Worm (Caenorhabditis elegans): ENCODE results near the gene Y42A5A.5.
A peak's percentile ranks its signal among the peaks of the same experiment; 100 is the strongest.

Gene Y42A5A.5

DNA sequence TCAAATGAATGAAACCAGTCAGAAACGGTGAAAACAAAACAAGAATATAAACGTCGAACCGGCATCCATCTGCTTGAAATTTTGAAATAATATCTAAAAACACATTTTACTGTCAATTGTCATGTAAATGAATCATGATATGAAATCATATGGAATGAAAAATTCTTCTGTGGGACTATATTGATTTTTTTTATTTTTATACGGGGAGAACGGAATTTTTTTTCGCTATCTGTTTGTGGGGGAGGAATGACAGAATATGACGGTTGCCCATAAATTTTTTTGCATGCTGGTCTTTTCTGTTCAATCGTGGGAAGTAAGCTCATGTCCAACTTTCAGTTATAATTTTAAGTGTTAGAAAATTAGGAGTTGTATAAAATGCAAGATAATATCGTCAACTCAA is 35.1 kb upstream of the Y42A5A.5 start, which contains the start of gene C06H2.7:
Gene C06H2.7 (minus strand): TSS at position 101 of the 400 bp plus-strand sequence.
- no peak for TF ChIP-seq ref-1 (GFP tag; conservative IDR thresholded peaks at IDR 0.05)
- TF ChIP-seq ztf-29 (GFP tag; IDR thresholded peaks at IDR 0.05) = no peak
- TF ChIP-seq med-1 (GFP tag; optimal IDR thresholded peaks at IDR 0.05; ENCODE audit: insufficient read depth) = no peak
- TF ChIP-seq ztf-23 (GFP tag; IDR thresholded peaks at IDR 0.05) = no peak
- no peak for TF ChIP-seq klf-2 (GFP tag; conservative IDR thresholded peaks at IDR 0.05)
- no peak for TF ChIP-seq flt-1 (GFP tag; IDR thresholded peaks at IDR 0.05)
- TF ChIP-seq tab-1 (GFP tag; IDR thresholded peaks at IDR 0.05) = no peak
- no peak for TF ChIP-seq T22C8.4 (GFP tag; IDR thresholded peaks at IDR 0.05)
- TF ChIP-seq cog-1 (tag; optimal IDR thresholded peaks at IDR 0.05) = no peak

- TF ChIP-seq tab-1 (GFP tag; IDR thresholded peaks at IDR 0.05) = no peak
- no peak for TF ChIP-seq med-1 (GFP tag; optimal IDR thresholded peaks at IDR 0.05; ENCODE audit: insufficient read depth)
- no peak for TF ChIP-seq cog-1 (tag; optimal IDR thresholded peaks at IDR 0.05)
- no peak for TF ChIP-seq ref-1 (GFP tag; conservative IDR thresholded peaks at IDR 0.05)
- no peak for TF ChIP-seq ztf-23 (GFP tag; IDR thresholded peaks at IDR 0.05)
- TF ChIP-seq flt-1 (GFP tag; IDR thresholded peaks at IDR 0.05) = no peak
- TF ChIP-seq ztf-29 (GFP tag; IDR thresholded peaks at IDR 0.05) = no peak
- no peak for TF ChIP-seq T22C8.4 (GFP tag; IDR thresholded peaks at IDR 0.05)
- no peak for TF ChIP-seq klf-2 (GFP tag; conservative IDR thresholded peaks at IDR 0.05)
These were observed 31.6 kb upstream of the Y42A5A.5 start, which contains the start of gene folt-1 for ce11 chrV:11141179-11141578. Gene folt-1 (plus strand): TSS chrV:11141479.

DNA sequence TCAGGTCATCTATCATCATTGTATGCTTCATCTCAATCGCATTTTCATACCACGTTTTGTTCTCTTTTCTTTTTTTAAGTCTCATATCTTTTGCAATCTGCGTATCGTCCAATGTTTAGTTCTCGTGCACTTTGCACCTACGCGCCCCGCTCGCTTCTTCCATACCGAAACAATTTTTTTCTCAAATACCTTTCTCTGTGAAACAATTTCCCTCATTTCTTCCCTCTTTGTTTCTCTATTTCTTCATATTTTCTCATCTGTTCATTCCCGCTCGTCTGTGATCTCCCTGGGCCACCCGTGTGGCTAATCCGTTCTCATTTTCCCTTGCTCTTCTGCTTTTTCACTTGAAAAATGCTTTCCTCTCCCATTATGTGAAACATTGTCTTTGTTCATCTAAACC is 30.8 kb upstream of the Y42A5A.5 start:
- TF ChIP-seq ref-1 (GFP tag; conservative IDR thresholded peaks at IDR 0.05) = no peak
- TF ChIP-seq ztf-29 (GFP tag; IDR thresholded peaks at IDR 0.05) = no peak
- no peak for TF ChIP-seq klf-2 (GFP tag; conservative IDR thresholded peaks at IDR 0.05)
- TF ChIP-seq ztf-23 (GFP tag; IDR thresholded peaks at IDR 0.05) = no peak
- TF ChIP-seq T22C8.4 (GFP tag; IDR thresholded peaks at IDR 0.05) = no peak
- no peak for TF ChIP-seq cog-1 (tag; optimal IDR thresholded peaks at IDR 0.05)
- no peak for TF ChIP-seq flt-1 (GFP tag; IDR thresholded peaks at IDR 0.05)
- no peak for TF ChIP-seq tab-1 (GFP tag; IDR thresholded peaks at IDR 0.05)
- TF ChIP-seq med-1 (GFP tag; optimal IDR thresholded peaks at IDR 0.05; ENCODE audit: insufficient read depth) = no peak

ce11 chrV:11134296-11134695 is 24.7 kb upstream of the Y42A5A.5 start, which contains the start of gene glb-3:
Gene glb-3 (plus strand): TSS chrV:11134596.
- TF ChIP-seq ztf-23 (GFP tag; IDR thresholded peaks at IDR 0.05) = no peak
- TF ChIP-seq T22C8.4 (GFP tag; IDR thresholded peaks at IDR 0.05) = no peak
- TF ChIP-seq med-1 (GFP tag; optimal IDR thresholded peaks at IDR 0.05; ENCODE audit: insufficient read depth) = no peak
- TF ChIP-seq tab-1 (GFP tag; IDR thresholded peaks at IDR 0.05) = no peak
- TF ChIP-seq flt-1 (GFP tag; IDR thresholded peaks at IDR 0.05) = no peak
- TF ChIP-seq ztf-29 (GFP tag; IDR thresholded peaks at IDR 0.05) = no peak
- no peak for TF ChIP-seq ref-1 (GFP tag; conservative IDR thresholded peaks at IDR 0.05)
- TF ChIP-seq klf-2 (GFP tag; conservative IDR thresholded peaks at IDR 0.05) = no peak
- no peak for TF ChIP-seq cog-1 (tag; optimal IDR thresholded peaks at IDR 0.05)

DNA sequence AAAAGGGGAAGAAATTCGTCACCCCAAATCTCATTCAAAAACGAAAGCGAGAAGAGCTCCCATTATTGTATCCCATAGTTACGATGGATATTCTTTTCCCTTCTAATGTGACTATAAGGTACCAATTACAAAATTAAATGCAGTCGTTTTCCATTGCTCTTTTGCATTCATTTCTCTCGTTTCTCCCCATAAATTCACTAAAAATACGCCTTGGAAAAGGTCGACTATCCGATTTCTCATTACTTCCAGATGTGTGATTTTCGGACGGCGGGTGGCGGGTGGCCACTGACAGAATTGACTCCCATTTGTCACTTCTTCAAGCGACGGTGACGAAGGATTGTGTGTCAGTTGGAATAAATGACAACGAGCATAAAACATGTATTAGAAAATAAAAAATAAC is 24.0 kb upstream of the Y42A5A.5 start:
- TF ChIP-seq tab-1 (GFP tag; IDR thresholded peaks at IDR 0.05) = no peak
- no peak for TF ChIP-seq T22C8.4 (GFP tag; IDR thresholded peaks at IDR 0.05)
- no peak for TF ChIP-seq klf-2 (GFP tag; conservative IDR thresholded peaks at IDR 0.05)
- TF ChIP-seq ref-1 (GFP tag; conservative IDR thresholded peaks at IDR 0.05) = no peak
- no peak for TF ChIP-seq med-1 (GFP tag; optimal IDR thresholded peaks at IDR 0.05; ENCODE audit: insufficient read depth)
- TF ChIP-seq cog-1 (tag; optimal IDR thresholded peaks at IDR 0.05) = no peak
- no peak for TF ChIP-seq flt-1 (GFP tag; IDR thresholded peaks at IDR 0.05)
- no peak for TF ChIP-seq ztf-29 (GFP tag; IDR thresholded peaks at IDR 0.05)
- TF ChIP-seq ztf-23 (GFP tag; IDR thresholded peaks at IDR 0.05) = no peak

DNA sequence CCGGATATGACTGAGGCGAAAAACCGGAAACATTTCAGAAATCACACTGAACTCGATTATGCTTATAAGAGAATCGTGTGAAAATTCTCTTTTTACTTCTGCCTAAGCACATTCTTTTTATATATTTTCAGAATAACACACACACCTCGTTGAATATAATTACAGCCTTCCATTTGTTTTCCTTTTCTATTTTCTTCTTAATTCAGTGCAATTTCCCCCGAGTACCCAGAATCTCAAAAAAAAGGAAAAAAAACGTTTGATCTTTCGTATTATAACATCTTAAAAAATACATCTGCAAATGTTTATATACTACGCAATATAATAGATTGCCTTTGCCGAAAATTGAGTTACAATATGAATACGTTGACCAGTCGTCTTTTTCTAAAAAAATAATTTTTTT is 22.3 kb upstream of the Y42A5A.5 start:
- TF ChIP-seq T22C8.4 (GFP tag; IDR thresholded peaks at IDR 0.05) (no peak), ztf-29 (GFP tag; IDR thresholded peaks at IDR 0.05) (no peak), ref-1 (GFP tag; conservative IDR thresholded peaks at IDR 0.05) (no peak), cog-1 (tag; optimal IDR thresholded peaks at IDR 0.05) (no peak), klf-2 (GFP tag; conservative IDR thresholded peaks at IDR 0.05) (no peak), flt-1 (GFP tag; IDR thresholded peaks at IDR 0.05) (no peak), tab-1 (GFP tag; IDR thresholded peaks at IDR 0.05) (no peak), med-1 (GFP tag; optimal IDR thresholded peaks at IDR 0.05; ENCODE audit: insufficient read depth) (no peak), ztf-23 (GFP tag; IDR thresholded peaks at IDR 0.05) (no peak)

DNA sequence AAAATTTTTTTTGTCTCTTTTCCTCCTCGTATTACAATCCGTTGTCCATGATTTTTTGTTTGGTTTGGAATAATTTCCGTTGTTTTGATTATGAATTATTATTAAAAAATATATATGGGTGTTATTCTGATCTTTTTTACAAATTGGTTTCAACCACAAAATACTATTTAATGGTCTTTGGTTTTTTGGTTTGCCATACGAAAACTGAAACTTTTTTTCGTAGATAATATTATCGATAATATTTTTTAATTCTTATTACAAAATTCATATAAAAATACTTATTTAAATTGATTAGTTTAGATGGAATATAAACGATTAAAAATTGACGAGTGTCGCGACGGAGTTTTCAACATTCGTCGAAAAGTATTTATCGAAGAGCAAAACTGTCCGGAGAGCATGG is 17.6 kb upstream of the Y42A5A.5 start, which contains the start of gene jmjd-5:
Gene jmjd-5 (plus strand): TSS at position 301 of the 400 bp plus-strand sequence.
- TF ChIP-seq tab-1 (GFP tag; IDR thresholded peaks at IDR 0.05) (no peak), ref-1 (GFP tag; conservative IDR thresholded peaks at IDR 0.05) (no peak), cog-1 (tag; optimal IDR thresholded peaks at IDR 0.05) (no peak), T22C8.4 (GFP tag; IDR thresholded peaks at IDR 0.05) (no peak), med-1 (GFP tag; optimal IDR thresholded peaks at IDR 0.05; ENCODE audit: insufficient read depth) (no peak), ztf-29 (GFP tag; IDR thresholded peaks at IDR 0.05) (no peak), flt-1 (GFP tag; IDR thresholded peaks at IDR 0.05) (no peak), ztf-23 (GFP tag; IDR thresholded peaks at IDR 0.05) (no peak), klf-2 (GFP tag; conservative IDR thresholded peaks at IDR 0.05) (no peak)

DNA sequence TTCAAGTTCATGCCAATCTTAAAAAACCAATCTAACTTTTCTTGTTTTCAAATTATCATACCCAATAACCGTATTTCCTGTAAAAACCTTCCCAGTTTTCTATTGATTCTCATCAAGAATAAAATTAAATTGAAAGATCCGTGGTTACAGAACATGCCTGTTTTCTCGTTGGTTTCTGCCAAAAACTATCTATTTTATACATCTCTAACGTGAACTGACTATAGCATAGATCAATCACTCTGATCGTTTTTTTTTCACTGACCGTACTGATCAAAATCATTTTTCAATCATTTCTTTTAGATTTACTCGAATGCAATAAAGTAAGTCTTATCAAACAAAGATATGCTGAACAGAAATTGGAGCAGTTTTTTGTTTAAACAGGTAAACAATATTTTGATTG is 15.4 kb upstream of the Y42A5A.5 start, which contains the start of gene C06H2.2:
Gene C06H2.2 (plus strand): TSS at position 301 of the 400 bp plus-strand sequence.
- no peak for TF ChIP-seq klf-2 (GFP tag; conservative IDR thresholded peaks at IDR 0.05)
- TF ChIP-seq cog-1 (tag; optimal IDR thresholded peaks at IDR 0.05) = no peak
- TF ChIP-seq med-1 (GFP tag; optimal IDR thresholded peaks at IDR 0.05; ENCODE audit: insufficient read depth) = no peak
- no peak for TF ChIP-seq ref-1 (GFP tag; conservative IDR thresholded peaks at IDR 0.05)
- no peak for TF ChIP-seq ztf-29 (GFP tag; IDR thresholded peaks at IDR 0.05)
- TF ChIP-seq ztf-23 (GFP tag; IDR thresholded peaks at IDR 0.05) = no peak
- no peak for TF ChIP-seq flt-1 (GFP tag; IDR thresholded peaks at IDR 0.05)
- TF ChIP-seq tab-1 (GFP tag; IDR thresholded peaks at IDR 0.05) = no peak

DNA sequence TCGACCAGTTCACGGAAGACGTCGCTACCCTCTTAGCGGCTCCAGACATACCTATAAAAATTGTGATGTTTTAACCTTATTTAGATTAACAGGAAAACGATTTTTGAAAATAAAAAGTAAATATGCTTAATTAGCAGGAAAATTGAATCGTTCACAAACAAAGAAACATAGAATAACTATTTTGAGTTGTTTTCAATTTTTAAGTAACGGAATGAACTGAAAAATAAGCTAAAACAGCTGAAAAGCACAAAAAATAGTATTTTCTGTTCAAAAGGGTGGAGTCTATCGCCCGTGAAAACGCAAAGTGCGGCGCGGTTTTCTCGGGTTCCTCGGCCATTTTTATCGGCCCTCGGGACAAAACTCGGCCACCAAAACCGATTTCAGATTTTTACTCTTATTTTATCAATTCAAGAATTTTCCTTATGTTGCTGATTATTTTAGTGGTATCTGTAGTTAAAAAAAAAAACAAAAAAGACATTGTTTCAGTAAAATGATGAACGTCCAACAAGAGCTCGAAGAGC is 14.3 kb upstream of the Y42A5A.5 start, which contains the start of the genes atp-5 and lmtr-3:
Gene atp-5 (minus strand): TSS at position 51 of the 521 bp plus-strand sequence.
Gene lmtr-3 (plus strand): TSS at position 370 of the 521 bp plus-strand sequence.
- peak; percentile 76 for TF ChIP-seq ztf-23 (GFP tag; IDR thresholded peaks at IDR 0.05)
- peak; percentile 60 for TF ChIP-seq flt-1 (GFP tag; IDR thresholded peaks at IDR 0.05)
- peak; percentile 34 for TF ChIP-seq cog-1 (tag; optimal IDR thresholded peaks at IDR 0.05)
- TF ChIP-seq klf-2 (GFP tag; conservative IDR thresholded peaks at IDR 0.05) = no peak
- peak; percentile 57; the same call in 1 of the 2 replicates for TF ChIP-seq T22C8.4 (GFP tag; IDR thresholded peaks at IDR 0.05)
